Worm (Caenorhabditis elegans) whole organism, young adult: ENCODE data around the gene F31E8.4.

ENCODE experiments used
- C06A6.2 ChIP-seq: fragments of 200-800 bp; sonication (Bioruptor generic); conservative IDR thresholded peaks from 2 replicates; pipeline ENCODE4 v1.3.6; 2022; ENCODE audit warnings: missing genetic modification characterization, missing compliant biosample characterization
- ZK185.1 ChIP-seq: sonication (generic microtip); optimal IDR thresholded peaks from 2 replicates; lab custom pipeline; 2016; ENCODE audit warnings: mild to moderate bottlenecking, missing genetic modification characterization, missing compliant biosample characterization; ENCODE audit not compliant: poor library complexity, severe bottlenecking
- athp-1 ChIP-seq: sonication (generic microtip); optimal IDR thresholded peaks from 2 replicates; lab custom pipeline; 2017; ENCODE audit warnings: mild to moderate bottlenecking, missing genetic modification characterization, missing compliant biosample characterization
- chd-7 ChIP-seq: sonication (generic microtip); optimal IDR thresholded peaks from 2 replicates; lab custom pipeline; 2016; ENCODE audit warnings: mild to moderate bottlenecking, missing genetic modification characterization, moderate library complexity, missing compliant biosample characterization
- gei-17 ChIP-seq: fragments of 200-800 bp; sonication (Bioruptor generic); optimal IDR thresholded peaks from 2 replicates; lab custom pipeline; 2018; ENCODE audit warnings: mild to moderate bottlenecking, missing genetic modification characterization, missing compliant biosample characterization
- madf-3 ChIP-seq: fragments of 200-800 bp; sonication (Bioruptor generic); IDR thresholded peaks from 2 replicates; pipeline ENCODE4 v1.3.6; 2022; ENCODE audit warnings: missing genetic modification reagents, missing genetic modification characterization, missing compliant biosample characterization
- mxl-1 ChIP-seq: sonication (generic microtip); optimal IDR thresholded peaks from 2 replicates; lab custom pipeline; 2016; ENCODE audit warnings: missing genetic modification characterization, missing compliant biosample characterization
- nfya-1 ChIP-seq: sonication (generic microtip); optimal IDR thresholded peaks from 2 replicates; lab custom pipeline; 2017; ENCODE audit warnings: antibody characterized with exemption, missing compliant biosample characterization, missing genetic modification characterization, borderline replicate concordance; ENCODE audit not compliant: insufficient read depth
- nhr-27 ChIP-seq: fragments of 200-800 bp; sonication (Bioruptor generic); optimal IDR thresholded peaks from 2 replicates; lab custom pipeline; 2018; ENCODE audit warnings: mild to moderate bottlenecking, missing genetic modification characterization, moderate library complexity, missing compliant biosample characterization
- nhr-90 ChIP-seq: sonication (generic microtip); optimal IDR thresholded peaks from 2 replicates; lab custom pipeline; 2016; ENCODE audit warnings: missing genotype, mild to moderate bottlenecking, missing genetic modification characterization, missing compliant biosample characterization
- snpc-1.3 ChIP-seq: sonication (generic microtip); optimal IDR thresholded peaks from 2 replicates; lab custom pipeline; 2017; ENCODE audit warnings: missing genetic modification characterization, mild to moderate bottlenecking, missing compliant biosample characterization, antibody characterized with exemption, moderate library complexity, missing genotype, missing genetic modification reagents; ENCODE audit not compliant: insufficient read depth
- snpc-4 ChIP-seq, 5 experiments: fragments of 150-350 bp in 1 of 5; sonication (generic microtip) in 4 of 5; optimal IDR thresholded peaks; 2 replicates each; lab custom pipeline; 2014 to 2018; ENCODE audit warnings: missing genetic modification characterization in 5 of 5, missing biosample characterization in 3 of 5, antibody characterized with exemption in 2 of 5, mild to moderate bottlenecking in 2 of 5, missing compliant biosample characterization in 2 of 5, missing genotype in 2 of 5, moderate library complexity in 2 of 5, missing genetic modification reagents in 1 of 5
- unc-130 ChIP-seq: sonication (generic microtip); optimal IDR thresholded peaks from 2 replicates; lab custom pipeline; 2016; ENCODE audit warnings: missing genetic modification reagents, missing genetic modification characterization, missing compliant biosample characterization
- unc-62 ChIP-seq: fragments of 150-350 bp; optimal IDR thresholded peaks from 2 replicates; lab custom pipeline; 2014; ENCODE audit warnings: missing biosample characterization, missing genetic modification reagents, missing genetic modification characterization

ce11 chrII:6812514-6812913 is 12.6 kb upstream of the F31E8.4 start:
- TF ChIP-seq snpc-4 (GFP tag; optimal IDR thresholded peaks at IDR 0.05; lab: Kevin White, UChicago) (no peak), snpc-4 (tag; optimal IDR thresholded peaks at IDR 0.05; lab: Kevin White, UChicago) (no peak), snpc-1.3 (tag; lab: Kevin White, UChicago) (no peak), athp-1 (tag; lab: Kevin White, UChicago) (no peak), unc-130 (GFP tag; lab: Kevin White, UChicago) (no peak), chd-7 (no peak), C06A6.2 (no peak), nhr-27 (no peak), unc-62 (GFP tag; lab: Kevin White, UChicago) (no peak), gei-17 (GFP tag; lab: Kevin White, UChicago) (no peak), nhr-90 (tag; lab: Kevin White, UChicago) (no peak), ZK185.1 (tag; lab: Kevin White, UChicago) (no peak), mxl-1 (no peak), madf-3 (GFP tag; lab: Robert Waterston, UW) (no peak), nfya-1 (tag; lab: Kevin White, UChicago) (no peak)
